Worm (Caenorhabditis elegans) whole organism, L2 larva: ENCODE results near the gene T22F7.3.

ENCODE experiments used
- F13H6.1 ChIP-seq: sonication (generic microtip); optimal IDR thresholded peaks from 2 replicates; lab custom pipeline; 2016; ENCODE audit warnings: missing genetic modification characterization, missing compliant biosample characterization
- ZK546.5 ChIP-seq: sonication (generic microtip); optimal IDR thresholded peaks from 2 replicates; lab custom pipeline; 2017; ENCODE audit warnings: missing biosample characterization, missing genetic modification characterization
- alr-1 ChIP-seq: fragments of 150-350 bp; optimal IDR thresholded peaks from 2 replicates; lab custom pipeline; 2014; ENCODE audit warnings: missing biosample characterization, missing genetic modification characterization
- ceh-16 ChIP-seq: fragments of 150-350 bp; optimal IDR thresholded peaks from 2 replicates; lab custom pipeline; 2014; ENCODE audit warnings: missing biosample characterization, missing genetic modification characterization
- ceh-82 ChIP-seq: fragments of 150-350 bp; optimal IDR thresholded peaks from 2 replicates; lab custom pipeline; 2014; ENCODE audit warnings: missing biosample characterization, missing genetic modification characterization
- crh-2 ChIP-seq: sonication (generic microtip); optimal IDR thresholded peaks from 2 replicates; lab custom pipeline; 2017; ENCODE audit warnings: missing biosample characterization, missing genetic modification characterization
- dmd-4 ChIP-seq: sonication (generic microtip); optimal IDR thresholded peaks from 2 replicates; lab custom pipeline; 2017; ENCODE audit warnings: missing biosample characterization, missing genetic modification characterization
- egl-27 ChIP-seq: sonication (generic microtip); optimal IDR thresholded peaks from 3 replicates; lab custom pipeline; 2017; ENCODE audit warnings: missing biosample characterization, missing genetic modification reagents, missing genetic modification characterization
- elt-1 ChIP-seq: fragments of 150-350 bp; optimal IDR thresholded peaks from 2 replicates; lab custom pipeline; 2014; ENCODE audit warnings: missing biosample characterization, missing genetic modification characterization
- fos-1 ChIP-seq: fragments of 150-350 bp; optimal IDR thresholded peaks from 2 replicates; lab custom pipeline; 2014; ENCODE audit warnings: missing biosample characterization, missing genetic modification characterization
- lin-39 ChIP-seq: fragments of 150-350 bp; optimal IDR thresholded peaks from 2 replicates; lab custom pipeline; 2014; ENCODE audit warnings: missing biosample characterization, missing genetic modification reagents, missing genetic modification characterization
- lsy-2 ChIP-seq, 2 experiments: fragments of 150-350 bp in 1 of 2; sonication (generic microtip) in 1 of 2; optimal IDR thresholded peaks; 2 replicates each; lab custom pipeline; 2014 to 2017; ENCODE audit warnings: missing biosample characterization in 2 of 2, missing genetic modification characterization in 2 of 2
- mab-5 ChIP-seq: fragments of 150-350 bp; optimal IDR thresholded peaks from 2 replicates; lab custom pipeline; 2014; ENCODE audit warnings: missing biosample characterization, missing genetic modification characterization
- mbf-1 ChIP-seq: sonication (generic microtip); optimal IDR thresholded peaks from 2 replicates; lab custom pipeline; 2017; ENCODE audit warnings: missing biosample characterization, missing genetic modification characterization
- mdl-1 ChIP-seq, 2 experiments: fragments of 150-350 bp in 1 of 2; sonication (generic microtip) in 1 of 2; optimal IDR thresholded peaks; 2 replicates each; lab custom pipeline; 2017; ENCODE audit warnings: missing biosample characterization in 2 of 2, missing genetic modification characterization in 2 of 2
- nhr-10 ChIP-seq: sonication (generic microtip); optimal IDR thresholded peaks from 2 replicates; lab custom pipeline; 2017; ENCODE audit warnings: missing biosample characterization, missing genetic modification characterization
- nhr-11 ChIP-seq: fragments of 150-350 bp; optimal IDR thresholded peaks from 2 replicates; lab custom pipeline; 2014; ENCODE audit warnings: missing biosample characterization, missing genetic modification characterization
- nhr-12 ChIP-seq: fragments of 150-350 bp; optimal IDR thresholded peaks from 2 replicates; lab custom pipeline; 2014; ENCODE audit warnings: missing biosample characterization, missing genetic modification characterization
- nhr-129 ChIP-seq: fragments of 150-350 bp; optimal IDR thresholded peaks from 2 replicates; lab custom pipeline; 2014; ENCODE audit warnings: missing biosample characterization, missing genetic modification characterization
- nhr-21 ChIP-seq: fragments of 150-350 bp; optimal IDR thresholded peaks from 2 replicates; lab custom pipeline; 2014; ENCODE audit warnings: missing biosample characterization, missing genetic modification characterization
- nhr-237 ChIP-seq: fragments of 150-350 bp; optimal IDR thresholded peaks from 2 replicates; lab custom pipeline; 2014; ENCODE audit warnings: missing biosample characterization, missing genetic modification characterization
- nhr-25 ChIP-seq: fragments of 150-350 bp; sonication (generic microtip); optimal IDR thresholded peaks from 3 replicates; lab custom pipeline; 2014; ENCODE audit warnings: missing biosample characterization, missing genetic modification characterization
- nhr-6 ChIP-seq: fragments of 150-350 bp; optimal IDR thresholded peaks from 2 replicates; lab custom pipeline; 2014; ENCODE audit warnings: missing biosample characterization, missing genetic modification characterization
- nhr-77 ChIP-seq: fragments of 150-350 bp; optimal IDR thresholded peaks from 2 replicates; lab custom pipeline; 2014; ENCODE audit warnings: missing biosample characterization, missing genetic modification characterization
- peb-1 ChIP-seq: fragments of 150-350 bp; optimal IDR thresholded peaks from 2 replicates; lab custom pipeline; 2014; ENCODE audit warnings: missing biosample characterization, missing genetic modification characterization
- sem-4 ChIP-seq: fragments of 150-350 bp; optimal IDR thresholded peaks from 2 replicates; lab custom pipeline; 2014; ENCODE audit warnings: missing biosample characterization, missing genetic modification reagents, missing genetic modification characterization
- sma-3 ChIP-seq: sonication (generic microtip); optimal IDR thresholded peaks from 2 replicates; lab custom pipeline; 2016; ENCODE audit warnings: missing genetic modification reagents, missing genetic modification characterization, missing compliant biosample characterization
- sma-9 ChIP-seq, 2 experiments: fragments of 150-350 bp in 1 of 2; sonication (generic microtip) in 1 of 2; optimal IDR thresholded peaks; 2 replicates each; lab custom pipeline; 2014 to 2016; ENCODE audit warnings: missing genetic modification characterization in 2 of 2, mild to moderate bottlenecking in 1 of 2, missing biosample characterization in 1 of 2, missing compliant biosample characterization in 1 of 2, missing genetic modification reagents in 1 of 2, moderate library complexity in 1 of 2
- snpc-4 ChIP-seq: fragments of 150-350 bp; optimal IDR thresholded peaks from 2 replicates; lab custom pipeline; 2014; ENCODE audit warnings: missing biosample characterization, missing genetic modification characterization
- unc-39 ChIP-seq: fragments of 150-350 bp; optimal IDR thresholded peaks from 2 replicates; lab custom pipeline; 2014; ENCODE audit warnings: missing biosample characterization, missing genetic modification characterization
- unc-55 ChIP-seq: fragments of 150-350 bp; sonication (generic microtip); optimal IDR thresholded peaks from 3 replicates; lab custom pipeline; 2014; ENCODE audit warnings: missing biosample characterization, missing genetic modification reagents, missing genetic modification characterization
- unc-62 ChIP-seq: fragments of 150-350 bp; optimal IDR thresholded peaks from 2 replicates; lab custom pipeline; 2014; ENCODE audit warnings: missing biosample characterization, missing genetic modification reagents, missing genetic modification characterization
- zag-1 ChIP-seq: fragments of 150-350 bp; optimal IDR thresholded peaks from 2 replicates; lab custom pipeline; 2014; ENCODE audit warnings: missing biosample characterization, missing genetic modification characterization
- ztf-11 ChIP-seq: sonication (generic microtip); optimal IDR thresholded peaks from 2 replicates; lab custom pipeline; 2017; ENCODE audit warnings: missing biosample characterization, missing genetic modification characterization

The T22F7.3 gene

ce11 chrIII:558083-558482 lies 34.2 kb upstream of the T22F7.3 start:
- TF ChIP-seq peb-1 (tag; lab: Kevin White, UChicago) (no peak), mdl-1 (tag; optimal IDR thresholded peaks at IDR 0.05; lab: Kevin White, UChicago) (no peak), nhr-10 (no peak), nhr-129 (tag; lab: Kevin White, UChicago) (no peak), snpc-4 (no peak), nhr-237 (no peak), nhr-12 (tag; lab: Kevin White, UChicago) (no peak), sem-4 (tag; lab: Kevin White, UChicago) (no peak), unc-39 (no peak), unc-55 (GFP tag; lab: Kevin White, UChicago) (no peak), alr-1 (no peak), lin-39 (tag; lab: Kevin White, UChicago) (no peak), ZK546.5 (tag; lab: Kevin White, UChicago) (no peak), nhr-25 (no peak), F13H6.1 (tag; lab: Kevin White, UChicago) (no peak)

ce11 chrIII:555650-556049 lies 31.8 kb upstream of the T22F7.3 start, which contains the start of gene B0353.1:
Gene B0353.1, plus strand, starts transcription at chrIII:555950.
- TF ChIP-seq alr-1 (no peak), nhr-129 (tag; lab: Kevin White, UChicago) (no peak), nhr-11 (tag; lab: Kevin White, UChicago) (no peak), sma-3 (no peak), dmd-4 (no peak), ceh-82 (tag; lab: Kevin White, UChicago) (no peak), nhr-6 (tag; lab: Kevin White, UChicago) (no peak), fos-1 (no peak), ceh-16 (tag; lab: Kevin White, UChicago) (no peak), mab-5 (tag; lab: Kevin White, UChicago) (no peak), ztf-11 (tag; lab: Kevin White, UChicago) (no peak), F13H6.1 (tag; lab: Kevin White, UChicago) (no peak), crh-2 (tag; lab: Kevin White, UChicago) (no peak)

- TF ChIP-seq mbf-1 (tag; lab: Kevin White, UChicago), result no peak
- TF ChIP-seq sma-9 (GFP tag; optimal IDR thresholded peaks at IDR 0.05; lab: Kevin White, UChicago), result no peak
- no peak for TF ChIP-seq sma-9 (tag; optimal IDR thresholded peaks at IDR 0.05; lab: Kevin White, UChicago)
- TF ChIP-seq nhr-77 (tag; lab: Kevin White, UChicago), result no peak
- no peak for TF ChIP-seq crh-2 (tag; lab: Kevin White, UChicago)
- TF ChIP-seq ztf-11 (tag; lab: Kevin White, UChicago), result no peak
- TF ChIP-seq egl-27 (tag; lab: Kevin White, UChicago), result no peak
Observed at ce11 chrIII:549231-549630, 25.4 kb upstream of the T22F7.3 start.

- TF ChIP-seq crh-2 (tag; lab: Kevin White, UChicago) (no peak), nhr-21 (tag; lab: Kevin White, UChicago) (no peak), zag-1 (tag; lab: Kevin White, UChicago) (no peak), elt-1 (tag; lab: Kevin White, UChicago) (peak; percentile 68), ceh-16 (tag; lab: Kevin White, UChicago) (peak; percentile 18)
- TF ChIP-seq, all 48 proteins: peak for 2
Observed at ce11 chrIII:547709-548108, 23.9 kb upstream of the T22F7.3 start.

ce11 chrIII:541766-542165 lies 17.9 kb upstream of the T22F7.3 start, which contains the start of gene T22F7.1:
Gene T22F7.1, plus strand, starts transcription at chrIII:542066.
- TF ChIP-seq ceh-16 (tag; lab: Kevin White, UChicago), result no peak
- no peak for TF ChIP-seq unc-62 (GFP tag; lab: Kevin White, UChicago)
- no peak for TF ChIP-seq nhr-10
- no peak for TF ChIP-seq lsy-2 (tag; optimal IDR thresholded peaks at IDR 0.05; lab: Kevin White, UChicago)
- TF ChIP-seq nhr-12 (tag; lab: Kevin White, UChicago), result no peak
- TF ChIP-seq ZK546.5 (tag; lab: Kevin White, UChicago), result no peak
- TF ChIP-seq snpc-4, result no peak
